Worm (Caenorhabditis elegans) whole organism, late embryonic: Measurements from ENCODE around the gene C04E6.12.

Experiments used
- C08G9.2 ChIP-seq: sonication (generic microtip); optimal IDR thresholded peaks from 2 replicates; lab custom pipeline; 2016; ENCODE audit warnings: mild to moderate bottlenecking, missing genetic modification characterization, moderate library complexity, missing compliant biosample characterization
- C38D4.7 ChIP-seq: fragments of 200-800 bp; sonication (Bioruptor generic); optimal IDR thresholded peaks from 2 replicates; lab custom pipeline; 2018; ENCODE audit warnings: mild to moderate bottlenecking, missing genetic modification characterization, moderate library complexity, missing compliant biosample characterization
- F13H6.1 ChIP-seq: sonication (generic microtip); optimal IDR thresholded peaks from 2 replicates; lab custom pipeline; 2016; ENCODE audit warnings: missing genetic modification characterization, missing compliant biosample characterization
- K02D7.2 ChIP-seq: sonication (generic microtip); optimal IDR thresholded peaks from 2 replicates; lab custom pipeline; 2017; ENCODE audit warnings: mild to moderate bottlenecking, missing genetic modification characterization, missing compliant biosample characterization
- ahr-1 ChIP-seq: sonication (generic microtip); optimal IDR thresholded peaks from 2 replicates; lab custom pipeline; 2016; ENCODE audit warnings: missing genetic modification characterization, missing compliant biosample characterization
- ama-1 ChIP-seq: fragments of 150-350 bp; optimal IDR thresholded peaks from 2 replicates; lab custom pipeline; 2014
- ceh-14 ChIP-seq: sonication (generic microtip); optimal IDR thresholded peaks from 2 replicates; lab custom pipeline; 2016; ENCODE audit warnings: missing genotype, missing genetic modification characterization, missing compliant biosample characterization
- ceh-18 ChIP-seq: sonication (generic microtip); optimal IDR thresholded peaks from 2 replicates; lab custom pipeline; 2016; ENCODE audit warnings: missing genetic modification characterization, missing compliant biosample characterization
- ceh-19 ChIP-seq: fragments of 200-800 bp; sonication (Bioruptor generic); optimal IDR thresholded peaks from 2 replicates; lab custom pipeline; 2018; ENCODE audit warnings: mild to moderate bottlenecking, missing genetic modification characterization, missing compliant biosample characterization
- ceh-24 ChIP-seq: sonication (generic microtip); optimal IDR thresholded peaks from 2 replicates; lab custom pipeline; 2016; ENCODE audit warnings: mild to moderate bottlenecking, missing genetic modification characterization, missing compliant biosample characterization
- ceh-48 ChIP-seq: sonication (generic microtip); optimal IDR thresholded peaks from 2 replicates; lab custom pipeline; 2016; ENCODE audit warnings: missing genetic modification characterization, inconsistent platforms, missing compliant biosample characterization
- dmd-4 ChIP-seq: sonication (generic microtip); optimal IDR thresholded peaks from 2 replicates; lab custom pipeline; 2016; ENCODE audit warnings: borderline replicate concordance, missing genetic modification characterization, missing compliant biosample characterization
- dve-1 ChIP-seq: sonication (generic microtip); optimal IDR thresholded peaks from 2 replicates; lab custom pipeline; 2017; ENCODE audit warnings: antibody characterized with exemption, mild to moderate bottlenecking, missing genetic modification characterization, missing compliant biosample characterization
- elt-2 ChIP-seq: sonication (generic microtip); optimal IDR thresholded peaks from 2 replicates; lab custom pipeline; 2016; ENCODE audit warnings: missing genetic modification reagents, missing genetic modification characterization, missing compliant biosample characterization
- eyg-1 ChIP-seq: sonication (generic microtip); optimal IDR thresholded peaks from 2 replicates; lab custom pipeline; 2016; ENCODE audit warnings: missing genotype, missing genetic modification characterization, missing compliant biosample characterization
- fax-1 ChIP-seq: sonication (generic microtip); optimal IDR thresholded peaks from 2 replicates; lab custom pipeline; 2016; ENCODE audit warnings: missing genotype, missing genetic modification characterization, missing compliant biosample characterization
- hlh-15 ChIP-seq: sonication (generic microtip); optimal IDR thresholded peaks from 2 replicates; lab custom pipeline; 2016; ENCODE audit warnings: missing genetic modification characterization, missing compliant biosample characterization
- hlh-30 ChIP-seq: sonication (generic microtip); optimal IDR thresholded peaks from 2 replicates; lab custom pipeline; 2017; ENCODE audit warnings: antibody characterized with exemption, missing genetic modification characterization, missing compliant biosample characterization; ENCODE audit not compliant: insufficient read depth
- lim-6 ChIP-seq: sonication (generic microtip); optimal IDR thresholded peaks from 2 replicates; lab custom pipeline; 2016; ENCODE audit warnings: missing genetic modification characterization, missing compliant biosample characterization
- lin-11 ChIP-seq: fragments of 200-800 bp; sonication (Bioruptor generic); optimal IDR thresholded peaks from 2 replicates; lab custom pipeline; 2018; ENCODE audit warnings: mild to moderate bottlenecking, missing genetic modification characterization, missing compliant biosample characterization
- madf-2 ChIP-seq: sonication (generic microtip); optimal IDR thresholded peaks from 2 replicates; lab custom pipeline; 2017; ENCODE audit warnings: missing genetic modification characterization, missing compliant biosample characterization
- nfya-1 ChIP-seq: sonication (generic microtip); optimal IDR thresholded peaks from 2 replicates; lab custom pipeline; 2017; ENCODE audit warnings: missing genetic modification characterization, mild to moderate bottlenecking, missing compliant biosample characterization, antibody characterized with exemption, moderate library complexity
- nhr-232 ChIP-seq: sonication (generic microtip); optimal IDR thresholded peaks from 2 replicates; lab custom pipeline; 2016; ENCODE audit warnings: missing genetic modification characterization, missing compliant biosample characterization
- odd-2 ChIP-seq: sonication (generic microtip); optimal IDR thresholded peaks from 2 replicates; lab custom pipeline; 2017; ENCODE audit warnings: antibody characterized with exemption, mild to moderate bottlenecking, missing genetic modification characterization, missing compliant biosample characterization
- pat-9 ChIP-seq: fragments of 200-800 bp; sonication (Bioruptor generic); optimal IDR thresholded peaks from 2 replicates; lab custom pipeline; 2018; ENCODE audit warnings: mild to moderate bottlenecking, missing genetic modification characterization, moderate library complexity, missing compliant biosample characterization
- pax-1 ChIP-seq: fragments of 150-350 bp; optimal IDR thresholded peaks from 2 replicates; lab custom pipeline; 2014; ENCODE audit warnings: missing biosample characterization, missing genetic modification characterization
- ref-2 ChIP-seq: sonication (generic microtip); optimal IDR thresholded peaks from 2 replicates; lab custom pipeline; 2016; ENCODE audit warnings: missing genetic modification characterization, missing compliant biosample characterization
- sox-2 ChIP-seq: fragments of 200-800 bp; sonication (Bioruptor generic); IDR thresholded peaks from 2 replicates; pipeline ENCODE4 v1.3.6; 2022; ENCODE audit warnings: missing genetic modification reagents, missing genetic modification characterization, missing compliant biosample characterization
- sox-4 ChIP-seq: sonication (generic microtip); optimal IDR thresholded peaks from 2 replicates; lab custom pipeline; 2017; ENCODE audit warnings: mild to moderate bottlenecking, missing genetic modification characterization, inconsistent platforms, missing compliant biosample characterization
- syd-9 ChIP-seq: sonication (generic microtip); optimal IDR thresholded peaks from 2 replicates; lab custom pipeline; 2016; ENCODE audit warnings: mild to moderate bottlenecking, missing genetic modification characterization, moderate library complexity, missing compliant biosample characterization
- unc-3 ChIP-seq, 2 experiments: fragments of 200-800 bp in 1 of 2; sonication (Bioruptor generic) in 1 of 2; sonication (generic microtip) in 1 of 2; conservative IDR thresholded peaks in 1 of 2; optimal IDR thresholded peaks in 1 of 2; 2 replicates each; pipeline versions ENCODE4 v1.3.6 to Lab custom; 2016 to 2022; ENCODE audit warnings: missing compliant biosample characterization in 2 of 2, missing genetic modification characterization in 2 of 2, missing genetic modification reagents in 1 of 2
- unc-42 ChIP-seq: sonication (generic microtip); optimal IDR thresholded peaks from 2 replicates; lab custom pipeline; 2016; ENCODE audit warnings: missing genotype, missing genetic modification characterization, missing compliant biosample characterization
- unc-86 ChIP-seq: sonication (generic microtip); optimal IDR thresholded peaks from 2 replicates; lab custom pipeline; 2016; ENCODE audit warnings: missing genetic modification characterization, missing compliant biosample characterization

Gene C04E6.12

DNA sequence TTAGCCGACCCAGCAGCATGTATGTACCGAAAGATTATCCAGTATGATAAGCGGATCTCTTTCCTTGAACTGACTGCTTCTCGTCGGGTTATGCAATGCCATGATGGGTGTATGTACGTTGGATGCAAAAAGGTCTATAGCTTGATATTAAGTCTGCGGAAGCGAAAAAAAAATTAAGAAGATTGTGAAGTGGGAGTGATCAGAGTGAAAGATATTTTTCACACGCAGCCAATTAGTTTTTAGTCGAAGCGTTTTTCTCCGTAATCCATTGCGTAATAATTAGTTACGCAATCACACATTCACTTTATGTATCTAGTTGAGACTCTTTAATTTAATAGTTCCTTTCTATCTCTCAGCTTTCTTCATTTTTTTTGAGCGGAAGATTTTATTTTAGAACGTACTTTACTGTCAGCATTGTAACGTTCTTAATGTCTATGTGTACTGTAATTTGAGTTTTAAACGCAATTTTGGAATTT lies 29.9 kb upstream of the C04E6.12 start:
- TF ChIP-seq ceh-18 (tag; lab: Kevin White, UChicago): no peak

DNA sequence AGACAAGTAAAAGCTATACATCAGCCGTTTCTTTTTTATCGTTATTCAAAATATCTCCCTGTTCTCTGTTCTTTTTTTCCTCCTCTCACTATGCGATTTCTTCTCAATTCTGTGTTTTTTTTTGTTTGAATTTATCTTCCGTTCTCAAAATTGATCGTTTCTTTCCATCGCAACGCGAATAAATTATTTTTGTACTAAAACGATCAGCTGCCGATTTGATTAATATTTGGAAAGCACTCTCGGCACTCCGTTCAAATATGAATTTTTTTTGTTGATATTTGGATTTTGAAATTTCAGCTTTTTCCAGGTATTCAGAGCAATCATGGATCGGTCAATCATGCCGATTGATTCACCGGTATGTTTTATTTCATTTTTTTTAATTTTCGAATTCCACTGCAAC lies 23.4 kb upstream of the C04E6.12 start, which contains the start of gene pst-1:
TSS of gene pst-1 (plus strand) at position 301 of the 400 bp plus-strand sequence.
- no peak for TF ChIP-seq lin-11 (tag; lab: Kevin White, UChicago)
- TF ChIP-seq ceh-48 (tag; lab: Kevin White, UChicago): no peak
- TF ChIP-seq syd-9 (tag; lab: Kevin White, UChicago): no peak
- TF ChIP-seq odd-2 (tag; lab: Kevin White, UChicago): no peak
- TF ChIP-seq pat-9: no peak
- no peak for TF ChIP-seq ceh-18 (tag; lab: Kevin White, UChicago)
- TF ChIP-seq unc-3 (GFP tag; conservative IDR thresholded peaks at IDR 0.05; lab: Robert Waterston, UW): no peak
- no peak for TF ChIP-seq unc-3 (tag; optimal IDR thresholded peaks at IDR 0.05; lab: Kevin White, UChicago)
- no peak for TF ChIP-seq nfya-1 (tag; lab: Kevin White, UChicago)
- TF ChIP-seq unc-86 (tag; lab: Kevin White, UChicago): no peak
- TF ChIP-seq hlh-30 (tag; lab: Kevin White, UChicago): no peak
- TF ChIP-seq dmd-4 (tag; lab: Kevin White, UChicago): no peak
- TF ChIP-seq C08G9.2: no peak
- no peak for TF ChIP-seq pax-1 (tag; lab: Kevin White, UChicago)
- TF ChIP-seq unc-42 (tag; lab: Kevin White, UChicago): no peak
- TF ChIP-seq ceh-24 (tag; lab: Kevin White, UChicago): no peak
- no peak for TF ChIP-seq hlh-15 (tag; lab: Kevin White, UChicago)

DNA sequence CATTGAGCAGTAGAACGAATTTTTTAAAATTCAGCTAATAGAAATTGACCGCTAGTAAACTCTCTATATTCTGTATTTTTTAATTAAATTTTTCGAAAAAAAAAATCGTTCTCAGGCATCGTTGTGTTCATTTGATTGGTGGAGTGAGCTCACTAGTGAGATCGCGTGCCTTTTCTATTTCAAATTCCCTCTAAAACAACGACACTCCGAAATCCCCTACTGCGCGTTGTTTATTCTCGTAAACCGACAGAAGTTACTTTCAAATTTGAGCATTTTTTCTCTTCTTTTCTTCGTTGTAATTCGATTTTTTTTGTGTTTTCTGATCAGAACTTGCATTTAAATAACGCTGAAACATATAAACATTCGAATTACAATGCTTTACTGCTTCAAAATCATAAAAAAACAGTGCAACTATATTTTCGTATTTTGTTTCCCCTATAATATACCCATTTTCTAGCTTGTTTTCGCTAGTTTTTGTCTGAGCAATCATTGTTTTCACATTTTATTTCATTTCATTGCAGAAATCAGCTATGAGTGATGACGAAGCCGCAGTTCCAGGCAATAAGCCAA lies 19.8 kb upstream of the C04E6.12 start, which contains the start of gene syf-3:
TSS of gene syf-3 (plus strand) at position 520 of the 570 bp plus-strand sequence.
- TF ChIP-seq madf-2 (tag; lab: Kevin White, UChicago): no peak
- peak; percentile 42 for TF ChIP-seq nfya-1 (tag; lab: Kevin White, UChicago)
- TF ChIP-seq, all 69 proteins: peak for 1

- TF ChIP-seq ceh-18 (tag; lab: Kevin White, UChicago) (no peak), ahr-1 (no peak), ref-2 (tag; lab: Kevin White, UChicago) (no peak), nhr-232 (tag; lab: Kevin White, UChicago) (no peak), C38D4.7 (GFP tag; lab: Kevin White, UChicago) (no peak), K02D7.2 (tag; lab: Kevin White, UChicago) (no peak), F13H6.1 (tag; lab: Kevin White, UChicago) (no peak), ama-1 (lab: Kevin White, UChicago) (no peak), sox-4 (no peak), fax-1 (tag; lab: Kevin White, UChicago) (no peak), dve-1 (no peak), sox-2 (no peak), unc-3 (GFP tag; conservative IDR thresholded peaks at IDR 0.05; lab: Robert Waterston, UW) (no peak), unc-3 (tag; optimal IDR thresholded peaks at IDR 0.05; lab: Kevin White, UChicago) (no peak), lim-6 (tag; lab: Kevin White, UChicago) (no peak), ceh-19 (GFP tag; lab: Kevin White, UChicago) (no peak), eyg-1 (no peak)
Observed at ce11 chrV:5936691-5937090, 16.9 kb upstream of the C04E6.12 start, which contains the start of the genes M03F8.5 and M03F8.7. TSS of gene M03F8.5 (minus strand) at chrV:5936791. TSS of gene M03F8.7 (plus strand) at chrV:5936939.

DNA sequence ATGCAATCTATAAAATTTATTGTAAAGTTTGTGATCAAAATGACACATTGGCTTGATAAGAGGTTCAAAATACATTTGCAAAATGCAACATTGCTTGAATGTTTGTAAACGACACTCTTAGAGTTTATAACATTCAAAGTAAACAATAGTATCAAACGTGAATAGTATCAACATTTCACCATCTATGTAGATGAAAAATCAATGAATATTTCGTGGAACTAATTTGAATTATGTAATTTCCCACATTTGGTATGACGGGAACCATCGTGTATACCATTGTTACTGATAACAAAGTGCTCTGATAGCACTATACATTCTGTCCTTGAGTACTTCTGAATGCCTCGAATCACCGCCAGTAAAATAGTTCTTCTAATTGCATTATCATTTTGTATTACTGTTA lies 10.8 kb upstream of the C04E6.12 start, which contains the start of gene galt-1:
TSS of gene galt-1 (plus strand) at position 318 of the 400 bp plus-strand sequence.
- TF ChIP-seq elt-2 (tag; lab: Kevin White, UChicago): peak; percentile 55
- TF ChIP-seq ceh-14 (tag; lab: Kevin White, UChicago): no peak
